Fruit fly (Drosophila melanogaster) whole organism, embryonic: ENCODE data around the gene Cdc14.

Experiments used
- ATbp ChIP-seq: fragments of 200-800 bp; sonication (Bioruptor generic); optimal IDR thresholded peaks from 2 replicates; lab custom pipeline; 2017; ENCODE audit warnings: missing biosample characterization, mild to moderate bottlenecking, missing genetic modification characterization, missing genetic modification reagents
- Asciz ChIP-seq: fragments of 200-800 bp; sonication (Bioruptor generic); optimal IDR thresholded peaks from 2 replicates; lab custom pipeline; 2017; ENCODE audit warnings: missing biosample characterization, mild to moderate bottlenecking, missing genetic modification characterization, missing genetic modification reagents
- B-H1 ChIP-seq: fragments of 200-800 bp; sonication (Bioruptor generic); IDR thresholded peaks from 3 replicates; pipeline ENCODE4 v1.3.6; 2022; ENCODE audit warnings: missing biosample characterization, missing genetic modification characterization
- CG11247 ChIP-seq: fragments of 200-800 bp; sonication (Bioruptor generic); IDR thresholded peaks from 2 replicates; pipeline ENCODE4 v1.3.6; 2022; ENCODE audit warnings: missing biosample characterization, missing genetic modification characterization
- CG12071 ChIP-seq: fragments of 200-800 bp; sonication (Bioruptor generic); optimal IDR thresholded peaks from 3 replicates; lab custom pipeline; 2018; ENCODE audit warnings: missing biosample characterization, mild to moderate bottlenecking, missing genetic modification characterization
- CG14441 ChIP-seq: fragments of 200-800 bp; sonication (Bioruptor generic); IDR thresholded peaks from 2 replicates; pipeline ENCODE4 v1.3.6; 2022; ENCODE audit warnings: missing biosample characterization, missing genetic modification characterization
- CG14965 ChIP-seq: fragments of 200-800 bp; sonication (Bioruptor generic); optimal IDR thresholded peaks from 2 replicates; lab custom pipeline; 2016; ENCODE audit warnings: missing biosample characterization, missing genetic modification characterization, borderline replicate concordance
- CG15479 ChIP-seq: fragments of 200-800 bp; sonication (Bioruptor generic); optimal IDR thresholded peaks from 3 replicates; lab custom pipeline; 2019; ENCODE audit warnings: missing biosample characterization, mild to moderate bottlenecking, missing genetic modification characterization, moderate library complexity
- CG16779 ChIP-seq: fragments of 200-800 bp; sonication (Bioruptor generic); IDR thresholded peaks from 2 replicates; pipeline ENCODE4 v1.3.6; 2022; ENCODE audit warnings: missing biosample characterization, missing genetic modification characterization
- CG17385 ChIP-seq: fragments of 200-800 bp; sonication (Bioruptor generic); optimal IDR thresholded peaks from 3 replicates; lab custom pipeline; 2018; ENCODE audit warnings: missing biosample characterization, mild to moderate bottlenecking, missing genetic modification characterization
- CG17568 ChIP-seq: fragments of 200-800 bp; sonication (Bioruptor generic); optimal IDR thresholded peaks from 2 replicates; lab custom pipeline; 2018; ENCODE audit warnings: missing biosample characterization, mild to moderate bottlenecking, missing genetic modification characterization, moderate library complexity
- CG2116 ChIP-seq: fragments of 200-800 bp; sonication (Bioruptor generic); optimal IDR thresholded peaks from 3 replicates; lab custom pipeline; 2018; ENCODE audit warnings: missing biosample characterization, mild to moderate bottlenecking, missing genetic modification characterization
- CG2120 ChIP-seq: fragments of 200-800 bp; sonication (Bioruptor generic); optimal IDR thresholded peaks from 3 replicates; lab custom pipeline; 2016; ENCODE audit warnings: missing biosample characterization, missing genetic modification characterization
- CG2875 ChIP-seq: fragments of 200-800 bp; sonication (Bioruptor generic); optimal IDR thresholded peaks from 2 replicates; lab custom pipeline; 2017; ENCODE audit warnings: missing biosample characterization, mild to moderate bottlenecking, missing genetic modification characterization, missing genetic modification reagents
- CG43689 ChIP-seq: fragments of 200-800 bp; sonication (Bioruptor generic); IDR thresholded peaks from 2 replicates; pipeline ENCODE4 v1.3.6; 2022; ENCODE audit warnings: missing biosample characterization, missing genetic modification characterization
- CG5953 ChIP-seq: fragments of 200-800 bp; sonication (Bioruptor generic); IDR thresholded peaks from 2 replicates; pipeline ENCODE4 v1.3.6; 2022; ENCODE audit warnings: missing biosample characterization, missing genetic modification characterization
- CG6175 ChIP-seq: fragments of 200-800 bp; sonication (Bioruptor generic); IDR thresholded peaks from 3 replicates; pipeline ENCODE4 v1.3.6; 2022; ENCODE audit warnings: missing biosample characterization, missing genetic modification characterization
- CG6254 ChIP-seq: fragments of 200-800 bp; sonication (Bioruptor generic); optimal IDR thresholded peaks from 3 replicates; lab custom pipeline; 2017; ENCODE audit warnings: mild to moderate bottlenecking, missing biosample characterization, missing genetic modification reagents, missing genetic modification characterization
- CG6654 ChIP-seq: fragments of 200-800 bp; sonication (Bioruptor generic); optimal IDR thresholded peaks from 2 replicates; lab custom pipeline; 2017; ENCODE audit warnings: missing biosample characterization, mild to moderate bottlenecking, missing genetic modification characterization
- CG7556 ChIP-seq: fragments of 200-800 bp; sonication (Bioruptor generic); optimal IDR thresholded peaks from 2 replicates; lab custom pipeline; 2017; ENCODE audit warnings: missing biosample characterization, mild to moderate bottlenecking, missing genetic modification characterization
- CG8290 ChIP-seq, 3 experiments: fragments of 200-800 bp; sonication (Bioruptor generic); optimal IDR thresholded peaks; 2 replicates each; lab custom pipeline; 2016 to 2019; ENCODE audit warnings: missing biosample characterization in 3 of 3, missing genetic modification characterization in 3 of 3, mild to moderate bottlenecking in 2 of 3, moderate library complexity in 1 of 3
- CG8359 ChIP-seq: fragments of 200-800 bp; sonication (Bioruptor generic); optimal IDR thresholded peaks from 2 replicates; lab custom pipeline; 2017; ENCODE audit warnings: missing biosample characterization, mild to moderate bottlenecking, missing genetic modification characterization, borderline replicate concordance
- CG8765 ChIP-seq: fragments of 200-800 bp; sonication (Bioruptor generic); IDR thresholded peaks from 2 replicates; pipeline ENCODE4 v1.3.6; 2022; ENCODE audit warnings: missing biosample characterization, missing genetic modification characterization
- CG9797 ChIP-seq: fragments of 200-800 bp; sonication (Bioruptor generic); optimal IDR thresholded peaks from 3 replicates; lab custom pipeline; 2018; ENCODE audit warnings: missing biosample characterization, mild to moderate bottlenecking, missing genetic modification characterization
- Dbx ChIP-seq: fragments of 200-800 bp; sonication (Bioruptor generic); IDR thresholded peaks from 3 replicates; pipeline ENCODE4 v1.3.6; 2022; ENCODE audit warnings: missing biosample characterization, missing genetic modification characterization
- Dek ChIP-seq: fragments of 200-800 bp; sonication (Bioruptor generic); optimal IDR thresholded peaks from 3 replicates; lab custom pipeline; 2019; ENCODE audit warnings: missing biosample characterization, mild to moderate bottlenecking, missing genetic modification characterization, moderate library complexity
- Dfd ChIP-seq, 2 experiments: fragments of >200 bp; optimal IDR thresholded peaks; 2 replicates each; lab custom pipeline; 2017; ENCODE audit warnings: missing biosample characterization in 2 of 2, missing genetic modification characterization in 2 of 2
- Dip2 ChIP-seq: fragments of 200-800 bp; sonication (Bioruptor generic); IDR thresholded peaks from 2 replicates; pipeline ENCODE4 v1.3.6; 2022; ENCODE audit warnings: missing biosample characterization, missing genetic modification characterization
- Dip3 ChIP-seq: fragments of 200-800 bp; sonication (Bioruptor generic); optimal IDR thresholded peaks from 3 replicates; lab custom pipeline; 2016; ENCODE audit warnings: missing biosample characterization, missing genetic modification characterization
- E2f2 ChIP-seq: fragments of 200-800 bp; sonication (Bioruptor generic); IDR thresholded peaks from 2 replicates; pipeline ENCODE4 v1.3.6; 2022; ENCODE audit warnings: missing biosample characterization, missing genetic modification characterization
- Ets65A ChIP-seq: fragments of 200-800 bp; sonication (Bioruptor generic); peaks from one replicate; lab custom pipeline; 2016; ENCODE audit warnings: missing biosample characterization, missing genetic modification characterization
- HLHmδ ChIP-seq: fragments of 200-800 bp; sonication (Bioruptor generic); optimal IDR thresholded peaks from 2 replicates; lab custom pipeline; 2018; ENCODE audit warnings: missing biosample characterization, mild to moderate bottlenecking, missing genetic modification characterization, moderate library complexity
- Hey ChIP-seq: fragments of 200-800 bp; sonication (Bioruptor generic); optimal IDR thresholded peaks from 3 replicates; lab custom pipeline; 2018; ENCODE audit warnings: missing biosample characterization, mild to moderate bottlenecking, missing genetic modification characterization
- Opbp ChIP-seq: fragments of 200-800 bp; sonication (Bioruptor generic); IDR thresholded peaks from 3 replicates; pipeline ENCODE4 v1.3.6; 2022; ENCODE audit warnings: missing biosample characterization, missing genetic modification characterization; ENCODE audit not compliant: partially characterized antibody
- TFAM ChIP-seq: fragments of 200-800 bp; sonication (Bioruptor generic); optimal IDR thresholded peaks from 2 replicates; lab custom pipeline; 2017; ENCODE audit warnings: missing biosample characterization, missing genetic modification characterization, inconsistent platforms
- ara ChIP-seq: fragments of 200-800 bp; sonication (Bioruptor generic); IDR thresholded peaks from 2 replicates; pipeline ENCODE4 v1.3.6; 2022; ENCODE audit warnings: missing biosample characterization, missing genetic modification characterization
- bcd ChIP-seq: fragments of 200-800 bp; sonication (Bioruptor generic); optimal IDR thresholded peaks from 2 replicates; lab custom pipeline; 2017; ENCODE audit warnings: missing biosample characterization, mild to moderate bottlenecking, missing genetic modification characterization
- cad ChIP-seq: fragments of >200 bp; optimal IDR thresholded peaks from 2 replicates; lab custom pipeline; 2017; ENCODE audit warnings: missing biosample characterization, missing genetic modification characterization
- crol ChIP-seq: fragments of 200-800 bp; sonication (Bioruptor generic); IDR thresholded peaks from 2 replicates; pipeline ENCODE4 v1.3.6; 2022; ENCODE audit warnings: missing biosample characterization, missing genetic modification characterization
- gsb ChIP-seq: fragments of 200-800 bp; sonication (Bioruptor generic); IDR thresholded peaks from 2 replicates; pipeline ENCODE4 v1.3.6; 2022; ENCODE audit warnings: missing biosample characterization, missing genetic modification characterization
- her ChIP-seq: fragments of 200-800 bp; sonication (Bioruptor generic); optimal IDR thresholded peaks from 2 replicates; lab custom pipeline; 2016; ENCODE audit warnings: missing biosample characterization, missing genetic modification characterization
- jigr1 ChIP-seq: fragments of 200-800 bp; sonication (Bioruptor generic); IDR thresholded peaks from 3 replicates; pipeline ENCODE4 v1.3.6; 2022; ENCODE audit warnings: missing biosample characterization, missing genetic modification characterization
- nmo ChIP-seq: fragments of 200-800 bp; sonication (Bioruptor generic); optimal IDR thresholded peaks from 2 replicates; lab custom pipeline; 2018; ENCODE audit warnings: missing biosample characterization, mild to moderate bottlenecking, missing genetic modification characterization, moderate library complexity
- pb ChIP-seq: fragments of 200-800 bp; sonication (Bioruptor generic); optimal IDR thresholded peaks from 3 replicates; lab custom pipeline; 2016; ENCODE audit warnings: missing biosample characterization, missing genetic modification characterization
- ranshi ChIP-seq: fragments of 200-800 bp; sonication (Bioruptor generic); IDR thresholded peaks from 2 replicates; pipeline ENCODE4 v1.3.6; 2022; ENCODE audit warnings: missing biosample characterization, missing genetic modification characterization
- sd ChIP-seq: fragments of 200-800 bp; sonication (Bioruptor generic); optimal IDR thresholded peaks from 3 replicates; lab custom pipeline; 2018; ENCODE audit warnings: missing biosample characterization, mild to moderate bottlenecking, missing genetic modification characterization, moderate library complexity
- slou ChIP-seq: fragments of 200-800 bp; sonication (Bioruptor generic); optimal IDR thresholded peaks from 3 replicates; lab custom pipeline; 2016; ENCODE audit warnings: missing biosample characterization, missing genetic modification characterization
- ssp ChIP-seq: fragments of 200-800 bp; sonication (Bioruptor generic); IDR thresholded peaks from 2 replicates; pipeline ENCODE4 v1.3.6; 2022; ENCODE audit warnings: missing biosample characterization, missing genetic modification characterization
- usp ChIP-seq: fragments of >200 bp; optimal IDR thresholded peaks from 2 replicates; lab custom pipeline; 2017; ENCODE audit warnings: missing biosample characterization, missing genetic modification characterization
- vnd ChIP-seq: fragments of 200-800 bp; sonication (Bioruptor generic); IDR thresholded peaks from 3 replicates; pipeline ENCODE4 v1.3.6; 2022; ENCODE audit warnings: missing biosample characterization, missing genetic modification characterization; ENCODE audit not compliant: partially characterized antibody
- z ChIP-seq: fragments of 200-800 bp; sonication (Bioruptor generic); IDR thresholded peaks from 3 replicates; pipeline ENCODE4 v1.3.6; 2022; ENCODE audit warnings: missing biosample characterization, missing genetic modification characterization
- zfh1 ChIP-seq: fragments of 200-800 bp; sonication (Bioruptor generic); IDR thresholded peaks from 3 replicates; pipeline ENCODE4 v1.3.6; 2022; ENCODE audit warnings: missing biosample characterization, missing genetic modification characterization

Gene Cdc14

dm6 chr2L:7849472-7849871, 39.0 kb upstream of the Cdc14 start (continued):
- TF ChIP-seq Dfd (GFP tag; optimal IDR thresholded peaks at IDR 0.05; lab: Kevin White, UChicago) (no peak), pb (GFP tag; lab: Kevin White, UChicago) (no peak), B-H1 (GFP tag; lab: Robert Waterston, UW) (no peak), slou (GFP tag; lab: Kevin White, UChicago) (no peak), ATbp (GFP tag; lab: Kevin White, UChicago) (peak; percentile 32), crol (GFP tag; lab: Robert Waterston, UW) (no peak), cad (GFP tag; lab: Kevin White, UChicago) (no peak), HLHmδ (GFP tag; lab: Kevin White, UChicago) (no peak), CG7556 (peak; percentile 41), ssp (GFP tag; lab: Robert Waterston, UW) (peak; percentile 23; the same call in 1 of the 2 replicates), CG2120 (no peak), CG6254 (GFP tag; lab: Kevin White, UChicago) (no peak), usp (GFP tag; lab: Kevin White, UChicago) (no peak), z (GFP tag; lab: Robert Waterston, UW) (no peak), vnd (GFP tag; lab: Robert Waterston, UW) (no peak), CG17568 (no peak), zfh1 (GFP tag; lab: Robert Waterston, UW) (peak; percentile 43; the same call in 1 of the 3 replicates), CG5953 (no peak), CG11247 (GFP tag; lab: Robert Waterston, UW) (no peak), bcd (no peak), CG9797 (GFP tag; lab: Kevin White, UChicago) (no peak), CG8359 (no peak), CG6654 (GFP tag; lab: Kevin White, UChicago) (no peak), ranshi (GFP tag; lab: Robert Waterston, UW) (peak; percentile 49; the same call in 1 of the 2 replicates), ara (GFP tag; lab: Robert Waterston, UW) (no peak), CG14441 (GFP tag; lab: Robert Waterston, UW) (no peak), Dip2 (GFP tag; lab: Robert Waterston, UW) (no peak), sd (tag; lab: Kevin White, UChicago) (no peak), TFAM (GFP tag; lab: Kevin White, UChicago) (no peak), CG2116 (GFP tag; lab: Kevin White, UChicago) (no peak), nmo (no peak), CG16779 (GFP tag; lab: Robert Waterston, UW) (no peak), CG6175 (GFP tag; lab: Robert Waterston, UW) (no peak), E2f2 (GFP tag; lab: Robert Waterston, UW) (0 out of 2 replicates have a peak, but pooled peaks have one; percentile 8), CG43689 (GFP tag; lab: Robert Waterston, UW) (no peak), Ets65A (GFP tag; lab: Kevin White, UChicago) (no peak), CG2875 (GFP tag; lab: Kevin White, UChicago) (no peak), Dbx (GFP tag; lab: Robert Waterston, UW) (peak; percentile 64; the same call in 2 of the 3 replicates), CG17385 (GFP tag; lab: Kevin White, UChicago) (peak; percentile 10), jigr1 (no peak), gsb (no peak), CG14965 (GFP tag; lab: Kevin White, UChicago) (no peak), Dip3 (GFP tag; lab: Kevin White, UChicago) (no peak), her (GFP tag; lab: Kevin White, UChicago) (no peak), CG8765 (GFP tag; lab: Robert Waterston, UW) (no peak), CG12071 (GFP tag; lab: Kevin White, UChicago) (no peak), Dek (no peak), CG15479 (GFP tag; lab: Kevin White, UChicago) (no peak), Asciz (GFP tag; lab: Kevin White, UChicago) (no peak), CG8290 (GFP tag; optimal IDR thresholded peaks at IDR 0.05; lab: Kevin White, UChicago) (no peak), CG8290 (tag; optimal IDR thresholded peaks at IDR 0.05; lab: Kevin White, UChicago) (no peak), Opbp (no peak), Hey (no peak)
